Worm (Caenorhabditis elegans) whole organism, L4 larva: ENCODE results near the gene C45G9.2.

Experiments
- F37D6.2 ChIP-seq: sonication (generic microtip); optimal IDR thresholded peaks from 2 replicates; lab custom pipeline; 2016; ENCODE audit warnings: mild to moderate bottlenecking, missing genetic modification characterization, missing compliant biosample characterization
- F44E2.7 ChIP-seq: fragments of 200-800 bp; sonication (Bioruptor generic); IDR thresholded peaks from 2 replicates; pipeline ENCODE4 v2.1.2; 2022; ENCODE audit warnings: missing genetic modification characterization, missing compliant biosample characterization
- T20F7.1 ChIP-seq: fragments of 200-800 bp; sonication (Bioruptor generic); optimal IDR thresholded peaks from 2 replicates; lab custom pipeline; 2018; ENCODE audit warnings: mild to moderate bottlenecking, missing genetic modification characterization, missing compliant biosample characterization
- Y105C5A.15 ChIP-seq: fragments of 200-800 bp; sonication (Bioruptor generic); IDR thresholded peaks from 2 replicates; pipeline ENCODE4 v1.3.6; 2022; ENCODE audit warnings: missing genetic modification characterization, missing compliant biosample characterization
- Y5F2A.4 ChIP-seq: fragments of 200-800 bp; sonication (Bioruptor generic); optimal IDR thresholded peaks from 2 replicates; lab custom pipeline; 2018; ENCODE audit warnings: mild to moderate bottlenecking, missing genetic modification characterization, missing compliant biosample characterization
- ama-1 ChIP-seq: fragments of 150-350 bp; optimal IDR thresholded peaks from 2 replicates; lab custom pipeline; 2014; ENCODE audit warnings: inconsistent platforms, mixed read lengths
- ceh-20 ChIP-seq: fragments of 200-800 bp; sonication (Bioruptor generic); IDR thresholded peaks from 2 replicates; pipeline ENCODE4 v1.3.6; 2022; ENCODE audit warnings: missing genetic modification reagents, missing genetic modification characterization, missing compliant biosample characterization
- ceh-32 ChIP-seq: sonication (generic microtip); optimal IDR thresholded peaks from 2 replicates; lab custom pipeline; 2016; ENCODE audit warnings: mild to moderate bottlenecking, missing genetic modification characterization, missing compliant biosample characterization; ENCODE audit not compliant: poor library complexity
- ceh-82 ChIP-seq: sonication (generic microtip); optimal IDR thresholded peaks from 2 replicates; lab custom pipeline; 2017; ENCODE audit warnings: missing biosample characterization, missing genetic modification characterization
- ctbp-1 ChIP-seq: fragments of 200-800 bp; sonication (Bioruptor generic); IDR thresholded peaks from 2 replicates; pipeline ENCODE4 v1.3.6; 2022; ENCODE audit warnings: missing genetic modification reagents, missing genetic modification characterization, missing compliant biosample characterization
- daf-16 ChIP-seq, 3 experiments: sonication (generic microtip); optimal IDR thresholded peaks; 2 replicates each; lab custom pipeline; 2016 to 2017; ENCODE audit warnings: missing genetic modification characterization in 3 of 3, missing genetic modification reagents in 3 of 3, mild to moderate bottlenecking in 2 of 3, missing compliant biosample characterization in 2 of 3, missing biosample characterization in 1 of 3, moderate library complexity in 1 of 3
- dmd-6 ChIP-seq: fragments of 200-800 bp; sonication (Bioruptor generic); IDR thresholded peaks from 2 replicates; pipeline ENCODE4 v1.3.6; 2022; ENCODE audit warnings: missing genetic modification reagents, missing genetic modification characterization, missing compliant biosample characterization
- dve-1 ChIP-seq: sonication (generic microtip); optimal IDR thresholded peaks from 2 replicates; lab custom pipeline; 2017; ENCODE audit warnings: antibody characterized with exemption, mild to moderate bottlenecking, missing genetic modification characterization, missing compliant biosample characterization; ENCODE audit not compliant: insufficient read depth
- egl-27 ChIP-seq: sonication (generic microtip); optimal IDR thresholded peaks from 3 replicates; lab custom pipeline; 2017; ENCODE audit warnings: missing biosample characterization, missing genetic modification reagents, missing genetic modification characterization
- hlh-30 ChIP-seq: sonication (generic microtip); optimal IDR thresholded peaks from 2 replicates; lab custom pipeline; 2017; ENCODE audit warnings: antibody characterized with exemption, mild to moderate bottlenecking, missing genetic modification characterization, missing compliant biosample characterization; ENCODE audit not compliant: insufficient read depth
- hmg-1.1 ChIP-seq: fragments of 200-800 bp; sonication (Bioruptor generic); IDR thresholded peaks from 2 replicates; pipeline ENCODE4 v1.3.6; 2022; ENCODE audit warnings: missing genetic modification reagents, missing genetic modification characterization, missing compliant biosample characterization
- lin-15B ChIP-seq: fragments of 150-350 bp; sonication (generic microtip); optimal IDR thresholded peaks from 3 replicates; lab custom pipeline; 2014; ENCODE audit warnings: missing biosample characterization, missing genetic modification characterization
- lin-38 ChIP-seq: fragments of 200-800 bp; sonication (Bioruptor generic); IDR thresholded peaks from 2 replicates; pipeline ENCODE4 v1.3.6; 2022; ENCODE audit warnings: missing genetic modification reagents, missing genetic modification characterization, missing compliant biosample characterization
- lin-39 ChIP-seq: fragments of 150-350 bp; optimal IDR thresholded peaks from 2 replicates; lab custom pipeline; 2014; ENCODE audit warnings: missing biosample characterization, missing genetic modification reagents, missing genetic modification characterization
- lir-3 ChIP-seq: sonication (generic microtip); optimal IDR thresholded peaks from 2 replicates; lab custom pipeline; 2016; ENCODE audit warnings: mild to moderate bottlenecking, missing genetic modification characterization, missing compliant biosample characterization
- lsy-2 ChIP-seq, 2 experiments: fragments of 150-350 bp in 1 of 2; sonication (generic microtip) in 1 of 2; optimal IDR thresholded peaks; 2 replicates each; lab custom pipeline; 2014 to 2017; ENCODE audit warnings: missing biosample characterization in 2 of 2, missing genetic modification characterization in 2 of 2
- mdt-29 ChIP-seq: fragments of 200-800 bp; sonication (Bioruptor generic); IDR thresholded peaks from 2 replicates; pipeline ENCODE4 v1.3.6; 2022; ENCODE audit warnings: missing genetic modification reagents, missing genetic modification characterization, missing compliant biosample characterization
- mep-1 ChIP-seq: fragments of 150-350 bp; sonication (generic microtip); optimal IDR thresholded peaks from 3 replicates; lab custom pipeline; 2014; ENCODE audit warnings: missing biosample characterization, missing genetic modification characterization
- mes-2 ChIP-seq: sonication (generic microtip); optimal IDR thresholded peaks from 2 replicates; lab custom pipeline; 2016; ENCODE audit warnings: missing genotype, mild to moderate bottlenecking, missing genetic modification characterization, missing compliant biosample characterization; ENCODE audit not compliant: poor library complexity, severe bottlenecking
- nhr-10 ChIP-seq: fragments of 150-350 bp; optimal IDR thresholded peaks from 2 replicates; lab custom pipeline; 2014; ENCODE audit warnings: missing biosample characterization, missing genetic modification characterization
- nhr-111 ChIP-seq: fragments of 200-800 bp; sonication (Bioruptor generic); optimal IDR thresholded peaks from 2 replicates; lab custom pipeline; 2018; ENCODE audit warnings: mild to moderate bottlenecking, missing genetic modification characterization, missing compliant biosample characterization
- nhr-237 ChIP-seq: sonication (generic microtip); optimal IDR thresholded peaks from 2 replicates; lab custom pipeline; 2017; ENCODE audit warnings: missing biosample characterization, missing genetic modification characterization
- nhr-41 ChIP-seq: fragments of 200-800 bp; sonication (Bioruptor generic); IDR thresholded peaks from 2 replicates; pipeline ENCODE4 v1.3.6; 2022; ENCODE audit warnings: missing genetic modification reagents, missing genetic modification characterization, missing compliant biosample characterization
- nhr-48 ChIP-seq: sonication (generic microtip); optimal IDR thresholded peaks from 2 replicates; lab custom pipeline; 2016; ENCODE audit warnings: mild to moderate bottlenecking, missing genetic modification characterization, missing compliant biosample characterization
- nhr-6 ChIP-seq: fragments of 150-350 bp; optimal IDR thresholded peaks from 2 replicates; lab custom pipeline; 2014; ENCODE audit warnings: missing biosample characterization, missing genetic modification characterization
- pha-4 ChIP-seq, 2 experiments: fragments of 150-350 bp in 1 of 2; fragments of 200-800 bp in 1 of 2; sonication (Bioruptor generic) in 1 of 2; IDR thresholded peaks in 1 of 2; optimal IDR thresholded peaks in 1 of 2; 2 replicates each; pipeline versions ENCODE4 v1.3.6 to Lab custom; 2014 to 2022; ENCODE audit warnings: missing genetic modification characterization in 2 of 2, missing genetic modification reagents in 2 of 2, missing biosample characterization in 1 of 2, missing compliant biosample characterization in 1 of 2
- php-3 ChIP-seq: fragments of 200-800 bp; sonication (Bioruptor generic); IDR thresholded peaks from 2 replicates; pipeline ENCODE4 v1.3.6; 2022; ENCODE audit warnings: missing genetic modification reagents, missing genetic modification characterization, missing compliant biosample characterization
- rbr-2 ChIP-seq: sonication (generic microtip); optimal IDR thresholded peaks from 2 replicates; lab custom pipeline; 2016; ENCODE audit warnings: missing genotype, missing genetic modification characterization, missing compliant biosample characterization
- snpc-4 ChIP-seq: fragments of 150-350 bp; optimal IDR thresholded peaks from 2 replicates; lab custom pipeline; 2014; ENCODE audit warnings: missing biosample characterization, missing genetic modification characterization
- spr-3 ChIP-seq: fragments of 200-800 bp; sonication (Bioruptor generic); optimal IDR thresholded peaks from 2 replicates; lab custom pipeline; 2018; ENCODE audit warnings: mild to moderate bottlenecking, missing genetic modification characterization, missing compliant biosample characterization
- tra-1 ChIP-seq: fragments of 200-800 bp; sonication (Bioruptor generic); IDR thresholded peaks from 2 replicates; pipeline ENCODE4 v1.3.6; 2022; ENCODE audit warnings: missing genetic modification reagents, missing genetic modification characterization, missing compliant biosample characterization
- unc-130 ChIP-seq: sonication (generic microtip); optimal IDR thresholded peaks from 2 replicates; lab custom pipeline; 2016; ENCODE audit warnings: missing genetic modification reagents, missing genetic modification characterization, missing compliant biosample characterization
- unc-39 ChIP-seq: sonication (generic microtip); optimal IDR thresholded peaks from 2 replicates; lab custom pipeline; 2017; ENCODE audit warnings: missing biosample characterization, missing genetic modification characterization
- unc-62 ChIP-seq, 3 experiments: fragments of 150-350 bp in 1 of 3; sonication (generic microtip); optimal IDR thresholded peaks in 2 of 3; peaks in 1 of 3; 1 replicate in 1 of 3; 2 replicates in 2 of 3; lab custom pipeline; 2014 to 2017; ENCODE audit warnings: missing biosample characterization in 3 of 3, missing genetic modification characterization in 3 of 3, missing genetic modification reagents in 3 of 3, missing genotype in 1 of 3
- vab-7 ChIP-seq: fragments of 200-800 bp; sonication (Bioruptor generic); IDR thresholded peaks from 2 replicates; pipeline ENCODE4 v1.3.6; 2022; ENCODE audit warnings: missing genetic modification reagents, missing genetic modification characterization, missing compliant biosample characterization
- zfp-2 ChIP-seq: sonication (generic microtip); optimal IDR thresholded peaks from 2 replicates; lab custom pipeline; 2016; ENCODE audit warnings: mild to moderate bottlenecking, missing genetic modification characterization, missing compliant biosample characterization
- zfp-3 ChIP-seq: fragments of 200-800 bp; sonication (Bioruptor generic); conservative IDR thresholded peaks from 2 replicates; pipeline ENCODE4 v1.3.6; 2022; ENCODE audit warnings: missing genetic modification reagents, missing genetic modification characterization, missing compliant biosample characterization
- ztf-11 ChIP-seq: fragments of 150-350 bp; optimal IDR thresholded peaks from 2 replicates; lab custom pipeline; 2014; ENCODE audit warnings: missing biosample characterization, missing genetic modification characterization

The C45G9.2 gene

ce11 chrIII:5083304-5083703 lies 14.4 kb downstream of the C45G9.2 start (continued):
- no peak for TF ChIP-seq ama-1 (lab: Kevin White, UChicago)
- TF ChIP-seq F37D6.2 (tag; lab: Kevin White, UChicago): no peak
- 0 out of 2 replicates have a peak, but pooled peaks have one; percentile 36 for TF ChIP-seq zfp-3 (GFP tag; lab: Robert Waterston, UW)
- no peak for TF ChIP-seq nhr-41
- TF ChIP-seq unc-39 (tag; lab: Kevin White, UChicago): no peak
- no peak for TF ChIP-seq unc-62 (GFP tag; optimal IDR thresholded peaks at IDR 0.05 in 1 of 2; lab: Kevin White, UChicago)
- TF ChIP-seq unc-62 (tag; optimal IDR thresholded peaks at IDR 0.05; lab: Kevin White, UChicago): no peak
- no peak for TF ChIP-seq unc-130 (GFP tag; lab: Kevin White, UChicago)
- TF ChIP-seq nhr-237: no peak
- TF ChIP-seq F44E2.7 (GFP tag; lab: Robert Waterston, UW): 0 out of 2 replicates have a peak, but pooled peaks have one; percentile 15
- TF ChIP-seq hlh-30 (tag; lab: Kevin White, UChicago): no peak
- no peak for TF ChIP-seq snpc-4
- no peak for TF ChIP-seq zfp-2
- TF ChIP-seq dve-1: peak; percentile 25
- TF ChIP-seq mep-1: peak; percentile 0
- no peak for TF ChIP-seq Y5F2A.4 (GFP tag; lab: Kevin White, UChicago)
- TF ChIP-seq ceh-32: no peak
- TF ChIP-seq nhr-6 (tag; lab: Kevin White, UChicago): no peak
- no peak for TF ChIP-seq ceh-82
- no peak for TF ChIP-seq tra-1 (GFP tag; lab: Robert Waterston, UW)
- TF ChIP-seq nhr-10: no peak
- TF ChIP-seq ctbp-1 (GFP tag; lab: Robert Waterston, UW): no peak
- TF ChIP-seq mdt-29 (GFP tag; lab: Robert Waterston, UW): no peak
- no peak for TF ChIP-seq ztf-11 (tag; lab: Kevin White, UChicago)
- TF ChIP-seq lin-38 (GFP tag; lab: Robert Waterston, UW): peak; percentile 51
- TF ChIP-seq pha-4 (GFP tag; IDR thresholded peaks at IDR 0.05; lab: Robert Waterston, UW): 0 out of 2 replicates have a peak, but pooled peaks have one; percentile 30
- no peak for TF ChIP-seq pha-4 (tag; optimal IDR thresholded peaks at IDR 0.05; lab: Kevin White, UChicago)
- peak; percentile 36 for TF ChIP-seq T20F7.1 (GFP tag; lab: Kevin White, UChicago)
- no peak for TF ChIP-seq php-3 (GFP tag; lab: Robert Waterston, UW)
- no peak for TF ChIP-seq ceh-20 (GFP tag; lab: Robert Waterston, UW)
- TF ChIP-seq spr-3 (GFP tag; lab: Kevin White, UChicago): no peak
- TF ChIP-seq daf-16 (GFP tag; optimal IDR thresholded peaks at IDR 0.05; lab: Kevin White, UChicago): no peak
- peak; percentile 21 for TF ChIP-seq daf-16 (tag; optimal IDR thresholded peaks at IDR 0.05; lab: Kevin White, UChicago)
- no peak for TF ChIP-seq egl-27
- TF ChIP-seq nhr-111 (GFP tag; lab: Kevin White, UChicago): no peak
- peak; percentile 17 for TF ChIP-seq mes-2 (tag; lab: Kevin White, UChicago)
- TF ChIP-seq rbr-2: no peak
- no peak for TF ChIP-seq Y105C5A.15 (GFP tag; lab: Robert Waterston, UW)
- TF ChIP-seq lin-39 (tag; lab: Kevin White, UChicago): no peak
- TF ChIP-seq hmg-1.1 (GFP tag; lab: Robert Waterston, UW): 0 out of 2 replicates have a peak, but pooled peaks have one; percentile 27
- TF ChIP-seq nhr-48: peak; percentile 25
- TF ChIP-seq lin-15B: no peak
- no peak for TF ChIP-seq vab-7 (GFP tag; lab: Robert Waterston, UW)

ce11 chrIII:5085529-5085928 lies 16.7 kb downstream of the C45G9.2 start, which contains the start of gene cah-1:
Gene cah-1 (minus strand): TSS chrIII:5085629.
- TF ChIP-seq lsy-2 (tag; optimal IDR thresholded peaks at IDR 0.05; lab: Kevin White, UChicago) (no peak), ceh-20 (GFP tag; lab: Robert Waterston, UW) (no peak), lir-3 (no peak), unc-62 (GFP tag; optimal IDR thresholded peaks at IDR 0.05 in 1 of 2; lab: Kevin White, UChicago) (no peak), unc-62 (tag; optimal IDR thresholded peaks at IDR 0.05; lab: Kevin White, UChicago) (no peak), dmd-6 (GFP tag; lab: Robert Waterston, UW) (no peak), lin-38 (GFP tag; lab: Robert Waterston, UW) (no peak), F37D6.2 (tag; lab: Kevin White, UChicago) (no peak), lin-15B (no peak)
